5 fruit fly cellular contexts compared by ENCODE assay signal in genomic region chrX:5956646-5957441, dm6.
A peak's percentile ranks its signal among the peaks of the same experiment; 100 is the strongest.
TF ChIP-seq lines count a peak whose summit lies in the region.

No protein-coding gene starts in this region.

- TF ChIP-seq CTCF in S2 (optimal IDR thresholded peaks at IDR 0.05; lab: Kevin White, UChicago): peak; percentile 77 to 81
- peak; percentile 78 for TF ChIP-seq CTCF in whole organism, embryonic (GFP tag; optimal IDR thresholded peaks at IDR 0.05; lab: Kevin White, UChicago)

TF ChIP-seq in whole organism, adult, 20 proteins besides CTCF, POLR2A, EP300 and RAD21:
- TF ChIP-seq cnc (optimal IDR thresholded peaks at IDR 0.05; lab: Kevin White, UChicago) (no peak), CG12768 (GFP tag; optimal IDR thresholded peaks at IDR 0.05; lab: Kevin White, UChicago) (peak; percentile 7), tj (GFP tag; optimal IDR thresholded peaks at IDR 0.05; lab: Kevin White, UChicago) (no peak), CG7101 (tag; optimal IDR thresholded peaks at IDR 0.05; lab: Kevin White, UChicago) (no peak), Hr96 (GFP tag; optimal IDR thresholded peaks at IDR 0.05; lab: Kevin White, UChicago) (peak; percentile 38), pad (GFP tag; optimal IDR thresholded peaks at IDR 0.05; lab: Kevin White, UChicago) (no peak), Clk (GFP tag; optimal IDR thresholded peaks at IDR 0.05; lab: Kevin White, UChicago) (no peak), cic (GFP tag; optimal IDR thresholded peaks at IDR 0.05; lab: Kevin White, UChicago) (no peak)

TF ChIP-seq in whole organism, embryonic, 481 proteins besides CTCF, POLR2A, EP300 and RAD21:
- TF ChIP-seq Hr78 (GFP tag; optimal IDR thresholded peaks at IDR 0.05; lab: Kevin White, UChicago) (peak in 1 of 2 experiments; percentile 30), Nf-YB (GFP tag; optimal IDR thresholded peaks at IDR 0.05; lab: Kevin White, UChicago) (no peak), exex (tag; optimal IDR thresholded peaks at IDR 0.05; lab: Kevin White, UChicago) (peak; percentile 41), grn (GFP tag; optimal IDR thresholded peaks at IDR 0.05; lab: Kevin White, UChicago) (peak; percentile 83)

TF ChIP-seq in whole organism, prepupa, 60 proteins besides CTCF, POLR2A, EP300 and RAD21:
- peak; percentile 94 for TF ChIP-seq svp (GFP tag; lab: Kevin White, UChicago)
- TF ChIP-seq Eip75B (GFP tag; optimal IDR thresholded peaks at IDR 0.05; lab: Kevin White, UChicago): no peak
- TF ChIP-seq Sox102F (GFP tag; optimal IDR thresholded peaks at IDR 0.05; lab: Kevin White, UChicago): no peak

TF ChIP-seq in whole organism, pupa, 21 proteins besides CTCF, POLR2A, EP300 and RAD21:
- TF ChIP-seq EcR (GFP tag; optimal IDR thresholded peaks at IDR 0.05; lab: Kevin White, UChicago) (peak; percentile 55), CG8159 (tag; optimal IDR thresholded peaks at IDR 0.05; lab: Kevin White, UChicago) (no peak)
